Fruit fly (Drosophila melanogaster) Kc167 (cell line): ENCODE data around the gene gzl.

Experiments
- Myc ChIP-seq: fragments of >200 bp; optimal IDR thresholded peaks from 2 replicates; lab custom pipeline; 2017; ENCODE audit warnings: missing external identifiers
- Sin3A ChIP-seq: fragments of >200 bp; optimal IDR thresholded peaks from 2 replicates; lab custom pipeline; 2018; ENCODE audit warnings: missing external identifiers
- h ChIP-seq: fragments of >200 bp; optimal IDR thresholded peaks from 3 replicates; lab custom pipeline; 2018; ENCODE audit warnings: missing external identifiers
- insv ChIP-seq: fragments of >200 bp; optimal IDR thresholded peaks from 3 replicates; lab custom pipeline; 2018; ENCODE audit warnings: missing external identifiers
- psq ChIP-seq: fragments of >200 bp; optimal IDR thresholded peaks from 2 replicates; lab custom pipeline; 2017; ENCODE audit warnings: missing external identifiers
- ttk ChIP-seq: sonication (Bioruptor generic); optimal IDR thresholded peaks from 2 replicates; lab custom pipeline; 2017; ENCODE audit warnings: missing external identifiers

Gene gzl

dm6 chr3R:6351181-6351580 is 31.5 kb upstream of the gzl start:
- TF ChIP-seq h (lab: Kevin White, UChicago) (no peak), ttk (no peak), insv (lab: Kevin White, UChicago) (no peak), psq (lab: Kevin White, UChicago) (no peak), Sin3A (lab: Kevin White, UChicago) (no peak), Myc (lab: Kevin White, UChicago) (no peak)

- TF ChIP-seq psq (lab: Kevin White, UChicago), result no peak
- no peak for TF ChIP-seq Sin3A (lab: Kevin White, UChicago)
- TF ChIP-seq ttk, result no peak
Observed at dm6 chr3R:6351696-6352378, 30.9 kb upstream of the gzl start.

dm6 chr3R:6352436-6352835 is 30.3 kb upstream of the gzl start:
- TF ChIP-seq Myc (lab: Kevin White, UChicago) (no peak), Sin3A (lab: Kevin White, UChicago) (no peak), h (lab: Kevin White, UChicago) (no peak), ttk (no peak), insv (lab: Kevin White, UChicago) (no peak), psq (lab: Kevin White, UChicago) (no peak)

dm6 chr3R:6352893-6353623 is 29.7 kb upstream of the gzl start:
- no peak for TF ChIP-seq insv (lab: Kevin White, UChicago)
- TF ChIP-seq ttk, result no peak
- no peak for TF ChIP-seq h (lab: Kevin White, UChicago)
- TF ChIP-seq Sin3A (lab: Kevin White, UChicago), result no peak
- TF ChIP-seq psq (lab: Kevin White, UChicago), result no peak
- TF ChIP-seq Myc (lab: Kevin White, UChicago), result no peak

DNA sequence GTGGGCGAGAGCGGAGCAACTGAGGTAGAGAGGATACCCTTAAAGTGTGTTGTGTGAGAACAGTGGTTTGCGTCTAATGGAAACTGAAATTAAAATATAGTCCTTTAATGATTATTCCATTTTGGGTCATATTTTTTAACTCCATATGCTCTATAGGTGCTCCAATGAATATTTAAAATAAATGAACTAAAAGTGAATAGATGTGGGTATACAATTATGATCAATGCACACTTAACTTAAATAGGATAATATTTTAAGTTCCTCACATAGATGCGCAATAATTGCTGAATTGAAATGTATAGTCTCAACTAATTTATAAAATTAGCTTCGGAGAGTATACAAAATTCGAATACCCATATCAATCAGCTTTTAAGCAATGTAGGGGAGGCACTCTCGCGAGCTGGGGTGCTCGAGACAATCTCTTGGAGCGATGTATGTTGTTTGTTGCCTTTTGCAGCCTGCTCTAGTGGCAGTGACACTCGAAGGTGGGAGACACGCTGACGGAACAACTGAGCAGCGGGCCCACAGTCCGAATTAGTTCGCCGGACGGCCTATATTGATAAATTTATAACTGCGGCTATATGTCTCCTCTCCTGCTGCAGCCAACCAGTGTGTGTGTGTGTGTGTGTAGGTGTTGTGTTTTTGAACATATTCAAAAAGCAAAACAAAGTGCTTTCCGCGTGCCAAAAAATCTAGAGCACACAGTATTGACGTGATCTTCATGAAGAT is 28.9 kb upstream of the gzl start:
- no peak for TF ChIP-seq Myc (lab: Kevin White, UChicago)
- no peak for TF ChIP-seq insv (lab: Kevin White, UChicago)
- TF ChIP-seq psq (lab: Kevin White, UChicago), result no peak
- no peak for TF ChIP-seq ttk
- no peak for TF ChIP-seq h (lab: Kevin White, UChicago)

dm6 chr3R:6354408-6354807 is 28.3 kb upstream of the gzl start:
- TF ChIP-seq Myc (lab: Kevin White, UChicago), result no peak

- TF ChIP-seq Sin3A (lab: Kevin White, UChicago) (no peak), insv (lab: Kevin White, UChicago) (no peak), psq (lab: Kevin White, UChicago) (peak; percentile 18), Myc (lab: Kevin White, UChicago) (no peak), h (lab: Kevin White, UChicago) (no peak)
Observed at dm6 chr3R:6368100-6368499, 14.6 kb upstream of the gzl start, which contains the start of gene CG42724. TSS of gene CG42724 (minus strand) at chr3R:6368288.

dm6 chr3R:6368550-6369238 is 14.0 kb upstream of the gzl start, which contains the start of gene CG10286:
TSS of gene CG10286 (plus strand) at chr3R:6368965.
- TF ChIP-seq h (lab: Kevin White, UChicago) (no peak), psq (lab: Kevin White, UChicago) (no peak), Sin3A (lab: Kevin White, UChicago) (no peak), ttk (no peak), Myc (lab: Kevin White, UChicago) (no peak), insv (lab: Kevin White, UChicago) (no peak)

DNA sequence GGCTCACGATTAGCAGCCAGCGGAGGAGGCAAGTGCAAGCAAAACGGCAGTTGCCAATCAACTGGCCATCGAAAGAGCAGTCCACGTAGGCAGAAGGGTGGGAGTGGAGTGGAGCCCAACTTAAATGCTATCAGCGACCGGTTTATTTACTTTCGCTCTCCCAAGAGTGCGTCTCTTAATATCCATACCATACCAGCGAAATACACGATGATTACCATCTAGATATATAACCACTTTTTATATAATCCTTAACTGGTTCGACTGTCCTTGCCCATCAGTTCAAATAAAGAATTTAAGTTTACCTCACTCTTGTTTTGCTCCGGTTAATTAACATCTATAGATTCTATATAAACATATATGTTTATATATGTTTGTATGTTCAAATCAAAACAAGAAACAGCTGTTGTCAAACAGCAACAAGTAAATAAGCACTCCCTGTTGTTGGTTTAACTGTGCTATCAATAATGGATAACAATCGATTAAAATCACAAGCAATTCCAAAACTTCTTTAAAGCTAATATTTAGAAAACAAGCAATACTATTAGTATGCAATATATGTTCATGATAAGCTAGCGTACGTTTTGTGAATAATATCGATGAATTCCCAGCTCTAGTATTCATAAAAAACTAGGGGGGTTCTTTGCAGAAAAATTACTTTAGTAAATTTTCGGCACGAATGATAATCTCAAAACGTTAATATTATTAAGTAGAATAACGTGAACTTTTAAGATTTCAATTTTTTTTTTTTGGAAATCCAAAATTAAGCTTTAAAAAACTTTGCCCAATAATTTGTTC is 9.0 kb upstream of the gzl start:
- TF ChIP-seq psq (lab: Kevin White, UChicago), result no peak
- no peak for TF ChIP-seq Sin3A (lab: Kevin White, UChicago)
- TF ChIP-seq ttk, result no peak
- no peak for TF ChIP-seq insv (lab: Kevin White, UChicago)
- no peak for TF ChIP-seq Myc (lab: Kevin White, UChicago)
- TF ChIP-seq h (lab: Kevin White, UChicago), result no peak

- TF ChIP-seq Sin3A (lab: Kevin White, UChicago), result no peak
- TF ChIP-seq ttk, result no peak
- TF ChIP-seq h (lab: Kevin White, UChicago), result no peak
- no peak for TF ChIP-seq psq (lab: Kevin White, UChicago)
- TF ChIP-seq Myc (lab: Kevin White, UChicago), result no peak
- TF ChIP-seq insv (lab: Kevin White, UChicago), result no peak
Observed at dm6 chr3R:6374307-6374574, 8.5 kb upstream of the gzl start, which contains the start of gene CG42564. TSS of gene CG42564 (plus strand) at chr3R:6374475.

DNA sequence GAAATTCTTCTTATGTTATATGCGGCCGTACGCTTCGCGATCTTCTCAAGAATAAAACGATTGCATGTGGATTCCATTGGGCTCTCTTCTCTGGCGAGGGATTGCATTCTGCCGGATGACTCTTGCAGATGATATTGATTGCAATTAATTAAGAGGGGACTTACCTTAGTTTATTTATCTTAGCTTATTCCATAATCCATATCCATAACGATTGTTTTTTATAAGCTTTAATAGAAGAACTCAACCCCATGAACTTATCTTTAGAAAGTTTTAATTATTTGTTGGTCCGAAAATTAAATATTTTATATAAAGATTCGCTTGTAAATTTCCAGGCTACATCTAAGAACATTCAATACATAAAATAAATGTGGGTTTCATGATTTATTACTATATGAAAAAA is 6.8 kb upstream of the gzl start, which contains the start of gene CRAT:
CRAT (minus strand) TSS at position 101 of the 400 bp plus-strand sequence.
- no peak for TF ChIP-seq ttk
- no peak for TF ChIP-seq Myc (lab: Kevin White, UChicago)
- TF ChIP-seq psq (lab: Kevin White, UChicago), result no peak
